Worm (Caenorhabditis elegans) whole organism, L1 larva: ENCODE measurements around the gene H01G02.4.

Source experiments
- nhr-11 ChIP-seq: fragments of 150-350 bp; optimal IDR thresholded peaks from 2 replicates; lab custom pipeline; 2014; ENCODE audit warnings: missing biosample characterization, missing genetic modification characterization
- nhr-237 ChIP-seq: fragments of 150-350 bp; optimal IDR thresholded peaks from 2 replicates; lab custom pipeline; 2014; ENCODE audit warnings: missing biosample characterization, missing genetic modification characterization
- rnt-1 ChIP-seq: sonication (generic microtip); optimal IDR thresholded peaks from 2 replicates; lab custom pipeline; 2016; ENCODE audit warnings: mild to moderate bottlenecking, missing genetic modification characterization, moderate library complexity, missing compliant biosample characterization

- TF ChIP-seq rnt-1 (tag; lab: Kevin White, UChicago) (peak; percentile 36), nhr-237 (tag; lab: Kevin White, UChicago) (no peak), nhr-11 (tag; lab: Kevin White, UChicago) (no peak)
These were observed 18.8 kb upstream of the H01G02.4 start, which contains the start of the genes par-5 and M117.3 for ce11 chrIV:11821591-11822361.
